Fruit fly (Drosophila melanogaster) whole organism, adult: ENCODE measurements around the gene phol.

Experiments used
- CG12768 ChIP-seq: fragments of 200-800 bp; sonication (Bioruptor generic); optimal IDR thresholded peaks from 2 replicates; lab custom pipeline; 2017; ENCODE audit warnings: missing biosample characterization, missing genetic modification characterization, mild to moderate bottlenecking, moderate library complexity, missing genetic modification reagents
- CG5204 ChIP-seq: fragments of 200-800 bp; sonication (Bioruptor generic); optimal IDR thresholded peaks from 2 replicates; lab custom pipeline; 2016; ENCODE audit warnings: missing biosample characterization, missing genetic modification characterization
- Hr96 ChIP-seq: fragments of 200-800 bp; sonication (Bioruptor generic); optimal IDR thresholded peaks from 2 replicates; lab custom pipeline; 2016; ENCODE audit warnings: missing biosample characterization, missing genetic modification characterization
- Mnt ChIP-seq: fragments of 200-800 bp; sonication (Bioruptor generic); optimal IDR thresholded peaks from 2 replicates; lab custom pipeline; 2016; ENCODE audit warnings: missing biosample characterization, mild to moderate bottlenecking, missing genetic modification characterization

dm6 chr3L:9422135-9422534 lies 33.9 kb downstream of the phol start:
- TF ChIP-seq CG5204 (GFP tag; lab: Kevin White, UChicago), result no peak
- TF ChIP-seq Mnt (GFP tag; lab: Kevin White, UChicago), result no peak
- TF ChIP-seq Hr96 (GFP tag; lab: Kevin White, UChicago), result no peak
- no peak for TF ChIP-seq CG12768
